Worm (Caenorhabditis elegans): ENCODE measurements around the gene sre-52.

Gene sre-52

DNA sequence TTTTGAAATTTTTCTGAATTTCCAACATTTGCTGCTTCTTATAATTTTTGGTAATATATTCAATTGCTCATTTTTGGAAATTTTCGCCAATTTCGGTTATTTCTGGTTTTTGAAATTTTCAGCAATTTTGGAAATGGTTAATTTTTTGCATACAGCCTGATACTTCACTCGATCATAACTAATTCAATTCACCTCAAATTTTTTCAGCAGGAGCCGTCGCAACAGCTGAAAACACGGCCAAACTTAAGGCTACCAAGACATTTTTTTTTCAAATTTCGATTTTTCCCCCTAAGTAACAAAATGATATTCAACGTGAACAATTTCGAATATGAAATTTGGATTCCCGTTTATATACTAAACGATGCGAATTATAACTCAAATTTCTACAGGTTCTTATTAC is at the start of gene sre-52:
TSS of gene sre-52 (plus strand) at position 301 of the 400 bp plus-strand sequence.
- TF ChIP-seq ceh-82 (tag; optimal IDR thresholded peaks at IDR 0.05) (no peak), ztf-11 (tag; optimal IDR thresholded peaks at IDR 0.05) (no peak), nhr-23 (tag; optimal IDR thresholded peaks at IDR 0.05) (no peak), nhr-237 (tag; optimal IDR thresholded peaks at IDR 0.05) (no peak), daf-12 (tag; optimal IDR thresholded peaks at IDR 0.05) (no peak), nhr-11 (tag; optimal IDR thresholded peaks at IDR 0.05) (no peak), fkh-2 (tag; optimal IDR thresholded peaks at IDR 0.05) (no peak), skn-1 (tag; optimal IDR thresholded peaks at IDR 0.05) (no peak), nhr-28 (tag; optimal IDR thresholded peaks at IDR 0.05) (no peak)

DNA sequence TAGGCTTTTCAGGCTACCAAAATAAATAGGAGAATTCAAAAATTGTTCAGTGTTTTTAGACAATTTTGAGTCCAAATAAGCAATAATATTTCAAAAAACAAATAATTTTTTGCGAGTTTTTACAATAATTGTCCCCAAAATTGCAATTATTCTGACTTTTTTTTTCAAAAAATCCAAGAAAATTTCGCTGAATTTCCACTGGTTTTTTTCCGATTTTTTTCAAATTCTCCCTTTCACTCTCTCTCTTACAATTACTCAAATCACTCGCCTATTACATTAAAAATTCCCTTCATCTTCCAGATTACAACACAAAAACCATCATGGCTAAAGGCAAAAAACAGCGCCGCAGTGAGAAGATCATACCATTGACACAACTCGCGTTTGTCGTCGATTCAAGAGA is 46.4 kb upstream of the sre-52 start, which contains the start of gene Y57A10A.31:
TSS of gene Y57A10A.31 (plus strand) at position 301 of the 400 bp plus-strand sequence.
- TF ChIP-seq ZK546.5 (tag; optimal IDR thresholded peaks at IDR 0.05) (no peak), egl-5 (tag; optimal IDR thresholded peaks at IDR 0.05) (no peak), ama-1 (optimal IDR thresholded peaks at IDR 0.05) (no peak), nhr-76 (tag; optimal IDR thresholded peaks at IDR 0.05) (no peak), nhr-43 (tag; optimal IDR thresholded peaks at IDR 0.05; ENCODE audit: poor library complexity, severe bottlenecking) (no peak), ztf-4 (tag; optimal IDR thresholded peaks at IDR 0.05) (no peak), ceh-9 (tag; optimal IDR thresholded peaks at IDR 0.05) (no peak), unc-62 (GFP tag; optimal IDR thresholded peaks at IDR 0.05) (no peak), jun-1 (tag; optimal IDR thresholded peaks at IDR 0.05) (no peak), nhr-23 (tag; optimal IDR thresholded peaks at IDR 0.05) (no peak), ceh-28 (tag; optimal IDR thresholded peaks at IDR 0.05) (no peak), fos-1 (tag; optimal IDR thresholded peaks at IDR 0.05) (no peak), nhr-25 (tag; optimal IDR thresholded peaks at IDR 0.05) (no peak), lin-39 (tag; optimal IDR thresholded peaks at IDR 0.05) (no peak)

DNA sequence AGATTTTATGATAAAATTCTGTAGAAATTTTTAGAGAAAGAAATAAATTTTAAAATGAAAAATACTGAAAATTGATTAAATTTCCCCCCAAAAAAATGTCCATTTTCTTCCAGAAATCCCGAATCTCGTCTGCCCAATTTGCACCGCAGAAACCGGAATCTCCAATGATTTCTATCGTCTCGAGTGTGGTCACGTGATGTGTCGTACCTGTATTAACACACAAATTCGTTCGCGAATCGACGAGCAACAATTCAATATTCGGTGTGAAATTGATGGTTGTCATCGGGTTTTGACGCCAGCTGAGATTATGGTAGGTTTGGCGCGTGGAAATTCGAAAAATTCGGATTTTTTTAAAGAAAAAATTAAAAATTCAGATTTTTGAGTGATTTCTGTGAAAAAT is 38.9 kb upstream of the sre-52 start:
- no peak for TF ChIP-seq nhr-77 (tag; optimal IDR thresholded peaks at IDR 0.05)
- no peak for TF ChIP-seq lin-39 (tag; optimal IDR thresholded peaks at IDR 0.05)
- no peak for TF ChIP-seq elt-1 (tag; optimal IDR thresholded peaks at IDR 0.05)
- TF ChIP-seq egl-27 (tag; optimal IDR thresholded peaks at IDR 0.05), result no peak
- no peak for TF ChIP-seq nhr-23 (tag; optimal IDR thresholded peaks at IDR 0.05)
- no peak for TF ChIP-seq egl-5 (tag; optimal IDR thresholded peaks at IDR 0.05)
- no peak for TF ChIP-seq tbx-2 (tag; optimal IDR thresholded peaks at IDR 0.05)
- no peak for TF ChIP-seq zag-1 (tag; optimal IDR thresholded peaks at IDR 0.05)
- no peak for TF ChIP-seq unc-39 (tag; optimal IDR thresholded peaks at IDR 0.05)

DNA sequence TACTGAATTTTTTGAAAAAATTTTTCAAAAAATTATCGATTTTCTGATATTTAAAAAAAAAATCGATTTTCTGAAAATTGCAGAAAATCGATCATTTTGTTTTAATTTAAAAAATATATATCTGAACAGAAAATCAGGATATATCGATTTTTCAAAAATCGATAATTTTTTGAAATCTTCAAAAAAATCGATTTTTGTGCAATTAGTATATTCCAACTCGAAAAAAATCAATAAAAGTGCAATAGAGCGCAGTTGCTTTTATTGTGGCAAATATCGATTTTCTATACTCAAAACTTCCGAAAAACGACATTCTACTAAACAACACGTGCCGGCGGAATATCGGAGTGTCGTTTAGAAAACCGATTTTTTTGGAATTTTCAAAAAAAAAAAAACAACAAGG is 34.9 kb upstream of the sre-52 start:
- no peak for TF ChIP-seq mml-1 (tag; optimal IDR thresholded peaks at IDR 0.05)
- no peak for TF ChIP-seq nhr-237 (tag; optimal IDR thresholded peaks at IDR 0.05)
- no peak for TF ChIP-seq ztf-4 (tag; optimal IDR thresholded peaks at IDR 0.05)
- TF ChIP-seq R02D3.7 (tag; optimal IDR thresholded peaks at IDR 0.05), result no peak
- peak; percentile 93 for TF ChIP-seq ceh-28 (tag; optimal IDR thresholded peaks at IDR 0.05)
- TF ChIP-seq aly-2 (tag; optimal IDR thresholded peaks at IDR 0.05), result no peak

DNA sequence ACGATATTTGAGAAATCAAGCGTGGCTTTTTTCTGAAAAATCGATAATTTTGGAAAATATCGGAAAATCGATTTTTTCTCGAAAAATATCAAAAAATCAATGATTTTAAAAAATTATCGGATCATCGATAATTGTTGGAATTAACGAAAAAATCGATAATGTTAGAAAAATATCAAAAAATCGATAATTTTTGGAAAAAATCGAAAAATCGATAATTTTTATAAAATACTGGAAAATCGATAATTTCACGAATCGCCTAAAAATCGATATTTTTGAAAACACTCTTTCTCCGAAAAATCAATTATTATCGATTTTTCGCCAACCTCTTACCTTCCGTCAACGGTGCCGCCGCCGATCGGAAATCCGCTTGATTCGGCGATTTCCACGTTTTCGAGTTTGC is 34.3 kb upstream of the sre-52 start:
- no peak for TF ChIP-seq nhr-237 (tag; optimal IDR thresholded peaks at IDR 0.05)
- peak; percentile 98 for TF ChIP-seq ceh-28 (tag; optimal IDR thresholded peaks at IDR 0.05)

DNA sequence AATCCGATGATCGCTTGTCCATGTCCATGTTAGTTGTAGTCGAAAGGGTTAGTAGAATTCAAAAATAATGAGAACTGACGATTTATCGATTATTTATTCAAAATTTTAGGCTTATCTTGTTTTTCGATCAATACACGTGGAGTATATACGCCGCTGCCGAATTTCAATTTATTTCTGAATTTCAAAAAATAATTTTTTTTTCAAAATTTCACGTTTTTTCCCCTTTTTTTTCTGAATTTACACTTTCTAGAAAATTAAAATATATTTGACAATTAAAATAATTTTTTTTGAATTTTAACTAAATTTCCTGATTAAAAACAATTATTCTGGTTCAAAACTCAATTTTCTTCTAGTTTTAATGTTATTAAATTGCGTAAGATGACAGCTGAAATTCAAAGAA is 33.2 kb upstream of the sre-52 start, which contains the start of gene C50E10.1:
TSS of gene C50E10.1 (minus strand) at position 101 of the 400 bp plus-strand sequence.
- TF ChIP-seq elt-2 (tag; optimal IDR thresholded peaks at IDR 0.05) (no peak), ceh-82 (tag; optimal IDR thresholded peaks at IDR 0.05) (no peak), ceh-16 (tag; optimal IDR thresholded peaks at IDR 0.05) (no peak), ceh-28 (tag; optimal IDR thresholded peaks at IDR 0.05) (no peak), nhr-77 (tag; optimal IDR thresholded peaks at IDR 0.05) (no peak)

DNA sequence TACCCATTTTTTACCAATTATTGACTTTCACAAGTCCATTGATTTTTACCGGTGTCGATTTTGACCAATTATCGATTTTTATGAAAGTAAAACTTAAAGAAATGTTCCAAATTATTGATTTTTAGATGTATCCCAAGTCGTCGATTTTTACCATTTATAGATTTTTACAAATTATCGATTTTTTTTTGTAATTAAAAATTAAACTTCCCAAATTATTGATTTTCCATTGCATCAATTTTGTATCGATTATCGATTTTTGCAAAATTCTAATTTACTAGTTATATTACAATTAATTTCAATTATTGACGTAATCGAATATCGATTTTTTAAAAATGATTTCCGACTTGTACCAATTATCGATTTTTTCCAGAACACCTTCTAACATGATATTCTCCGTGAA is 32.4 kb upstream of the sre-52 start, which contains the start of gene sre-50:
TSS of gene sre-50 (plus strand) at position 384 of the 400 bp plus-strand sequence.
- TF ChIP-seq skn-1 (tag; optimal IDR thresholded peaks at IDR 0.05) (no peak), ceh-28 (tag; optimal IDR thresholded peaks at IDR 0.05) (peak; percentile 97)
